Fruit fly (Drosophila melanogaster) Kc167 (cell line): ENCODE measurements around the gene CG16736.

Experiments
- Sin3A ChIP-seq: fragments of >200 bp; optimal IDR thresholded peaks from 2 replicates; lab custom pipeline; 2018; ENCODE audit warnings: missing external identifiers
- h ChIP-seq: fragments of >200 bp; optimal IDR thresholded peaks from 3 replicates; lab custom pipeline; 2018; ENCODE audit warnings: missing external identifiers
- insv ChIP-seq: fragments of >200 bp; optimal IDR thresholded peaks from 3 replicates; lab custom pipeline; 2018; ENCODE audit warnings: missing external identifiers
- psq ChIP-seq: fragments of >200 bp; optimal IDR thresholded peaks from 2 replicates; lab custom pipeline; 2017; ENCODE audit warnings: missing external identifiers
- ttk ChIP-seq: sonication (Bioruptor generic); optimal IDR thresholded peaks from 2 replicates; lab custom pipeline; 2017; ENCODE audit warnings: missing external identifiers

The CG16736 gene

dm6 chr3R:9214235-9214634 is 43.3 kb downstream of the CG16736 start:
- no peak for TF ChIP-seq psq (lab: Kevin White, UChicago)
- TF ChIP-seq ttk, result no peak

dm6 chr3R:9213029-9213428 is 44.5 kb downstream of the CG16736 start:
- TF ChIP-seq h (lab: Kevin White, UChicago), result no peak
- no peak for TF ChIP-seq Sin3A (lab: Kevin White, UChicago)
- no peak for TF ChIP-seq insv (lab: Kevin White, UChicago)
- no peak for TF ChIP-seq psq (lab: Kevin White, UChicago)
- no peak for TF ChIP-seq ttk
